Worm (Caenorhabditis elegans) whole organism, young adult: ENCODE results near the gene M04G7.1.

ENCODE experiments used
- F10E7.11 ChIP-seq: sonication (generic microtip); optimal IDR thresholded peaks from 2 replicates; lab custom pipeline; 2017; ENCODE audit warnings: mild to moderate bottlenecking, missing genetic modification characterization, moderate library complexity, missing compliant biosample characterization
- F22D6.2 ChIP-seq: sonication (generic microtip); optimal IDR thresholded peaks from 2 replicates; lab custom pipeline; 2016; ENCODE audit warnings: mild to moderate bottlenecking, missing genetic modification characterization, missing compliant biosample characterization
- F57A8.1 ChIP-seq: fragments of 200-800 bp; sonication (Bioruptor generic); optimal IDR thresholded peaks from 2 replicates; lab custom pipeline; 2018; ENCODE audit warnings: mild to moderate bottlenecking, missing genetic modification characterization, moderate library complexity, missing compliant biosample characterization
- bed-1 ChIP-seq: fragments of 200-800 bp; sonication (Bioruptor generic); IDR thresholded peaks from 2 replicates; pipeline ENCODE4 v1.3.6; 2022; ENCODE audit warnings: missing genetic modification reagents, missing genetic modification characterization, missing compliant biosample characterization
- nfya-2 ChIP-seq: fragments of 200-800 bp; sonication (Bioruptor generic); IDR thresholded peaks from 2 replicates; pipeline ENCODE4 v1.3.6; 2022; ENCODE audit warnings: missing genetic modification reagents, missing genetic modification characterization, missing compliant biosample characterization
- nhr-80 ChIP-seq: sonication (generic microtip); optimal IDR thresholded peaks from 2 replicates; lab custom pipeline; 2016; ENCODE audit warnings: missing genetic modification characterization, missing compliant biosample characterization

- TF ChIP-seq F10E7.11 (tag; lab: Kevin White, UChicago): peak; percentile 16
- no peak for TF ChIP-seq bed-1 (GFP tag; lab: Robert Waterston, UW)
- no peak for TF ChIP-seq F22D6.2 (tag; lab: Kevin White, UChicago)
- no peak for TF ChIP-seq F57A8.1 (GFP tag; lab: Kevin White, UChicago)
- TF ChIP-seq nhr-80: no peak
- no peak for TF ChIP-seq nfya-2 (GFP tag; lab: Robert Waterston, UW)
Observed at ce11 chrIV:419674-420073, 35.9 kb upstream of the M04G7.1 start, which contains the start of gene eri-1.
